Worm (Caenorhabditis elegans) whole organism, L4/young adult: ENCODE data around the gene phy-2.

Experiments used
- W03F9.2 ChIP-seq: fragments of 150-350 bp; optimal IDR thresholded peaks from 2 replicates; lab custom pipeline; 2014; ENCODE audit warnings: missing biosample characterization, missing genetic modification characterization
- dao-5 ChIP-seq: sonication (generic microtip); optimal IDR thresholded peaks from 2 replicates; lab custom pipeline; 2016; ENCODE audit warnings: missing genotype, missing genetic modification characterization, moderate library complexity, missing compliant biosample characterization
- him-1 ChIP-seq: sonication (generic microtip); optimal IDR thresholded peaks from 2 replicates; lab custom pipeline; 2016; ENCODE audit warnings: missing genotype, missing genetic modification reagents, missing genetic modification characterization, missing compliant biosample characterization

phy-2 gene

DNA sequence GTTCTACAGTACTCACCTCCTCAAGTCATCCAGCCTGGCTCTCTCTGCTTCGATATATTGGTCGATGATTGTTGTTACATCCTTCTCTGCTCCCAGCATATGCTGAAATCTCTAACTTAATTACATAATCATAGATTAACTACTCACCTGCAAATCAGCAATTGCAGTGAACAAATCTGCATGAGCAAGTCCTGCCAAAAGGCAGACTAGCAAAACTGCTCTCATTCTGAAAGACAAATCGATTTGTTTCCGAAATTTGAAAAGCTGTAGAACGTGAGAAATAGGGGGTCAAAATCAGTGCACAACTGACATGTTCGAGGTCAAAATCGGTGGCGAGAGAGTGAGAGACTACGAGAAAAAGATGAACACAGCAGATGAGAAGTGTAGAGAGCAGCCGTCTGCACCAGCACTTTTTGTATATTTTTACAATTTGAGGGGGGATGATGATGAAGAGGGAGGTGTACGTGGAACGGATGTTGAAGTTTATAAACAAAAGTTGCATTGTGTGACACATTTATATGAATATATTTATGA is at the start of gene phy-2:
phy-2 (minus strand) TSS at position 226 of the 534 bp plus-strand sequence.
- TF ChIP-seq him-1 (tag; lab: Kevin White, UChicago) = no peak
- no peak for TF ChIP-seq W03F9.2 (tag; lab: Kevin White, UChicago)
- TF ChIP-seq dao-5 (tag; lab: Kevin White, UChicago) = no peak

DNA sequence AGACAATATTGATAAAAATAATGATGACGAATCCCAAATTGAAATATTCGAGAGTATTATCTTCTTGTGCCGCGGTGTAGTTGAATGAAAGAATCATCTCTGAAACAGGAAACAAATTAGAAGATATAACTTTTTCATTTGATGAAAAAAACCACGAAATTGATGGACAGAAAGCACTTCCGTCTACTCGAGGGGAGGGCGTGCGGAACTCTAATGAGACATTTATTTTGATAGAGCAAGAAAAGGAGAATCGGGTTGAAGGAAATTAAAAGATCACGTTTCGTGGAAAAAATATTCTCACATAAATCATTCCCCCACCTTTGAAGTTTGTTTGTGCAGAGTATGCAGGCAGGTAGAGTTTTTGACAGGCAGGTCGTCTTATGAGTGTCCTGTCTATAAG is 45.6 kb upstream of the phy-2 start, which contains the start of gene sre-14:
sre-14 (minus strand) TSS at position 101 of the 400 bp plus-strand sequence.
- TF ChIP-seq him-1 (tag; lab: Kevin White, UChicago) (no peak), W03F9.2 (tag; lab: Kevin White, UChicago) (no peak), dao-5 (tag; lab: Kevin White, UChicago) (no peak)

DNA sequence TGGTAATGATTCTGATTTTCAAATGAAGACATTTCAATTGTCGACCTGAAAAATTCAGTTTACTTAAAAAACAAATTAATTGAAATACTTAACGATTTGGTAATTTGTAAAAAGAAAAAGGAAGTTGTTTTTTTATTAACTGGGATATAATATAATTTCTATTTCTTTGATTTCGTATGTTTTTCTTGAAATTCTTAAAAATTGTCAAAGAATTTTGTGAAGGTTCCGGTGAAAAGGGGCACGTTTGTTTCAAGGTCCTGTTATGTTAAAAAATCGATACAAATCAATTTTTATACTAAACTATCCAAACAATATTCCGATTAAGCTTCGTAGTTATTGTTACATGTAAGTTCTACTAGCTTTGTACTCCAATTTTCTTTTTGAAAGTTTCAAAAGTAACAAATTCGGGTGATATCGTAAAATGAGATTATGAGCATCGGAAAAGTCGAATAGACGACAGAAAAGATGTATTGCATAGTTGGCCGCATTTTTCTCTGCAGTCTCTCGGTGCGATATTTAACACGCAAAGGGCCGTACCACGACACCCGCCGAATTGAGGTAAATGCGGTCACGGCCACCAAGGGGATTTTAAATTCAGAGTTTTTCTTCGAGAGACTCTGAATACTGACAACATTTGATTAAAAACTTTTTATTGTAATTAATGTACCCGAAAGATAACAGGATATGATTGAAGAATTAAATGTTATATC is 43.5 kb upstream of the phy-2 start, which contains the start of gene Y39C12A.9:
Y39C12A.9 (minus strand) TSS at position 51 of the 710 bp plus-strand sequence.
- TF ChIP-seq dao-5 (tag; lab: Kevin White, UChicago) (no peak), him-1 (tag; lab: Kevin White, UChicago) (no peak)

DNA sequence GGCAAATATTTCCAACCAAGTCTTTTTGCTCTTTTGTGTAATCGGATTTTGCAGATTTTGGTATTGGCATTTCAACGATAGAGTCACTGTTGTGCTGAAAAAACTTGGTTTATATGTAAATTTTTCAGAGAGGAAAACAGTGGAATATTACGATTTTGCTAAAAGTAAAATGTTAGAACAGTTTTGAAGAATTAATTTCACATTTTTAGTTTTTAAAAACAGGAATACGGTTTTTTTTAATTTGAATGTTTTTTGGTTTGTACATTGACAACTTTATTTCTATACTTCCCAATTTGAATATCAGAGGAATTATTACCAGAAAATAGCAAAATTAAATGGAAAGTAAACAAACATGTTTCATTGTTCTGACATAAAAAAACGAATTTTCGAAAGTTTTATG is 36.8 kb upstream of the phy-2 start, which contains the start of gene dnj-26:
dnj-26 (minus strand) TSS at position 101 of the 400 bp plus-strand sequence.
- TF ChIP-seq W03F9.2 (tag; lab: Kevin White, UChicago) (no peak), him-1 (tag; lab: Kevin White, UChicago) (no peak), dao-5 (tag; lab: Kevin White, UChicago) (no peak)

DNA sequence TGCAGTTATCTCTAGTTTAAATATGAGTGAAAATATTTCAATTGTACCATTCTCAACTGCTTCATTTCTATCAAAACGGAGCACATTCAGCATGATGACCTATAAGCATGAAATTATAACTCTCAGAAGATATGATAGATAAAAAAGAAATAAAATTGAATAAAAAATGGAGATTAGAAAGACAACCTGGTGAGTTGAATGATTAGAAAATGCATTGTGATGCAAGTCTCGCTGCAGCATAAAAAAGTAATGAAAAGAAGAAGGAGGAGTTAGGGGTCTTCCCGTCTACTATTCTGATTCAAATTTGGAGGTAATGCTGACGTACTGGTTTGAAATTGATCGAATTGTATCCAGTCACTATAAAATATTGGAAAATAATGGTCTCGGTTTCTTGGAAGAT is 28.9 kb upstream of the phy-2 start, which contains the start of gene sre-15:
sre-15 (minus strand) TSS at position 101 of the 400 bp plus-strand sequence.
- TF ChIP-seq him-1 (tag; lab: Kevin White, UChicago) (no peak), dao-5 (tag; lab: Kevin White, UChicago) (no peak), W03F9.2 (tag; lab: Kevin White, UChicago) (no peak)

DNA sequence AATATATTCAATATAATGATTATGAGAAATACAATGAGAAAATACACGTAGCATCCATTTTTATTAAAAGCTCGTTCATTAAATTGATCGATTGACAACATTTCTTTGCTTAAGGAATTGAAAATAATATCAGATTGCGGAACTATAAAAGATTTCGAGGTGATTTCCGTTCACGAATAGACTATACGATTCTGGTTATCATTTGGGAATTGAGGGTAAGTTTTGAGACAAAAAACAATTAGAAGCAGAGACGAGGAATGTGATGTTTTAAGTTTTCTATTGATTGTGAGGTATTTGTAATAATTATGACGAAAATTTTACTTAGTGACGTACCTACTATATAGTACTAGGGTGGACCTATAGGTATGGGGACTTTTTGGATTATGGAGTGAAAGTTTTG is 23.1 kb upstream of the phy-2 start, which contains the start of gene sre-19:
sre-19 (minus strand) TSS at position 101 of the 400 bp plus-strand sequence.
- TF ChIP-seq W03F9.2 (tag; lab: Kevin White, UChicago) (no peak), dao-5 (tag; lab: Kevin White, UChicago) (no peak), him-1 (tag; lab: Kevin White, UChicago) (no peak)

DNA sequence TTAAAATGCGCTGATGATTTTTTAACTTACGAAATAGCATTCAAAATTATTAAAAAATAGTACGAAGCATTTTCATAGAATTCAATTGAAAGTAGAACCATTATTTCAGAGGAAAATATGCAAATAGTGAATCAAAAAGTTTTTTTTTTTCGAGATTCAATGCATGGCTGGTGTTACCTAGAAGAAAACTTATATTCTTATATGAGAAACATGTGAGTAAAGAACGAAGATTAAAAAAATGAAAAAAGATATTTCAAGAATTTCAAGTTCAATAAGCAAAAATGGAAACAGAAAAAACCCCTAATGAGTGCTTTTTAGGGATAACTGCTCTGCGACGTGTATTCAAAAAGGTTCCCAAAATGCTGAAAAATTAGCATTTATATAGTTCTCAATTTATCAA is 20.2 kb upstream of the phy-2 start, which contains the start of gene sre-16:
sre-16 (minus strand) TSS at position 101 of the 400 bp plus-strand sequence.
- TF ChIP-seq W03F9.2 (tag; lab: Kevin White, UChicago) = no peak
- no peak for TF ChIP-seq dao-5 (tag; lab: Kevin White, UChicago)
- TF ChIP-seq him-1 (tag; lab: Kevin White, UChicago) = no peak

DNA sequence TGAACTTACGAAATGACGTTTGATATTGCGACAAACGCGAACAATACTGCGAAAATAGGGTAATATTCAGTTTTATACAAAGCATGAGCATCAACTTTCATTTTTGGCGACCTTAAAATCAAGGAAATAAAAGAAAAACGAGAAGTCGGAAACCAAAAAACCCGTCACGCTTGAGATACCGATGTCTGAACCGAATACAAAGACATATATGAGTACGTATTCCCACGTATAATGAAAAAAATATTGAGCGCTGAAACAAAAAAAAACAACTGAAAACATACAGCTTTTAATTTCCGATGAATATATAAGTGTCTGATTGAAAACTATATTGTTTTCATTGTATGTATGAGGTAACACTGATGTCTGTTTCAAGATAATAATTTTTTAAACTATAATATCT is 13.9 kb upstream of the phy-2 start, which contains the start of gene sre-18:
sre-18 (minus strand) TSS at position 101 of the 400 bp plus-strand sequence.
- TF ChIP-seq him-1 (tag; lab: Kevin White, UChicago) (no peak), dao-5 (tag; lab: Kevin White, UChicago) (no peak), W03F9.2 (tag; lab: Kevin White, UChicago) (no peak)

DNA sequence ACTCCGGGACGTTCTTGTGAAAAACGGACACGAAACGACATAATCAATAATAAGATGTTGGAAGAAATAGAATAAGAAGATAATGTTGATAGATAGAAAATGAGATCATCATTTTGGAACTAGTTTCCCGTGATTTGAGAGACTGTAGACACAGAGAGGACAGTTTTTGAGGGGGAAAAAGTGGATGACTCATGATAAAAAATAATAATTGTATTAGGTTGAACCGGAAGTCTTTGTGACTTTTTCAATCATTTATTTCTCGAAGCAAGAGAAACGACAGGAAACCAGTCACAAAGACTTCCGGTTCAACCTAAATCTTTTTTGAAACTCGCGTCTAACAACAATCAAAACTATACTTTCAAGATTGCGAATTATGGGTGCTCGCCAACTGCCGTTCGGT is 11.2 kb upstream of the phy-2 start, which contains the start of gene mlt-3:
mlt-3 (minus strand) TSS at position 101 of the 400 bp plus-strand sequence.
- no peak for TF ChIP-seq W03F9.2 (tag; lab: Kevin White, UChicago)
- no peak for TF ChIP-seq dao-5 (tag; lab: Kevin White, UChicago)
- no peak for TF ChIP-seq him-1 (tag; lab: Kevin White, UChicago)

DNA sequence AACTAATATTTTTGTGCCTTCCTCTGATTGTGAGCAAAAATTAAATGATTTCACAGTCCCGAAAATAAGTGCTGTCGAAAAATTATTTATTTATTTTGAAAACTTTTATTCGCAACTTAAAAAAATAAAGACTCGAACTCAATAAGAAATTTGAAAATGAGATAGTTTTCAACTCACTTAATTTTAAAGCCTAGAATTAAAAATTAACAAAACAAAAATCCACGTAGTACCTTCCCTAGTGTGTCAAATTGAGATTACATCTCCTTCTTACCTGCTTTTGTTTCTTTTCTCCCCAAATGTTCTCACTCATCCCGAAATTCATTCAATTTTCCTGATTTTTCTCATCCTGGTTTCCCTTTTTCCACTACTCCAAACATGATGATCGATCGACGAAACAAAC is 3.5 kb upstream of the phy-2 start, which contains the start of gene F35G2.5:
F35G2.5 (plus strand) TSS at position 301 of the 400 bp plus-strand sequence.
- TF ChIP-seq W03F9.2 (tag; lab: Kevin White, UChicago) (no peak), him-1 (tag; lab: Kevin White, UChicago) (no peak)

DNA sequence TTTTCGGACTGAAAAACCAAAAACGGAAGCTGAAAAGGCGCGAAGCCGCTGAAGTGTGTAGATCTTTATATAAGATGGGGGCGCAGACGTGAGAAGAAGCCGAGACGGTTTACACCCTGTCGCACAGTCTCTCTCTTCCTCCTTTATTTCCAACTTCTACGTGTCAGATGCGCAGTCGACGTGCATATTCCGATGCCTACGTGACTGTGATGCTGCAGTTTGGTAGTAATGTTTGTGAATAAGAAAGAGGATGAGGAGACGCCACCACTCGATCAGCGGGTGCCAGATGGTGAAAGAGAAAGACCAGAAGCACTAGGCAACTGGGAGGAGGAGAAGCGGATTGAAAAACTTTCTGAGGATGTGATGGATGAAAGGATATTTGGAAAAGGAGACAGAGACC is 2.5 kb upstream of the phy-2 start:
- TF ChIP-seq W03F9.2 (tag; lab: Kevin White, UChicago) = no peak
- no peak for TF ChIP-seq dao-5 (tag; lab: Kevin White, UChicago)
- TF ChIP-seq him-1 (tag; lab: Kevin White, UChicago) = no peak

DNA sequence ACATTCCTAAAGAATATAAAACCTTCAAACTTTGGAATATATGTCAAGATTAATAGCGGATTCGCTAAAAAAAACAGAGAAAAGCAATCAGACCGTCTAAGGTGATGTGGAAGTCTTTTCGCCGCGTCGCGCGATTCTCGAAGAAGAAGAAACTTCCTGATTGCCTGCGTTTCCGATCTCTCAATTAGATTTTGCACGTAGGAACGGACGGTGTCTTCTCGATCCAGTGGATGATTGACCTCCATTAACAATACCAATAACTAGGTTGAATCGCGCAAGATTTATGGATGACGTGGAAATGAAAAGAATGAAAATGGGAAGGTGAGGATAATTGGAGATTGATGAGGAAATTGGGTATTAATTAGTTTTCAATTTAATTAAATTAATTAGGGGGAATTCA is 1.4 kb upstream of the phy-2 start:
- no peak for TF ChIP-seq him-1 (tag; lab: Kevin White, UChicago)
- no peak for TF ChIP-seq W03F9.2 (tag; lab: Kevin White, UChicago)
- no peak for TF ChIP-seq dao-5 (tag; lab: Kevin White, UChicago)

DNA sequence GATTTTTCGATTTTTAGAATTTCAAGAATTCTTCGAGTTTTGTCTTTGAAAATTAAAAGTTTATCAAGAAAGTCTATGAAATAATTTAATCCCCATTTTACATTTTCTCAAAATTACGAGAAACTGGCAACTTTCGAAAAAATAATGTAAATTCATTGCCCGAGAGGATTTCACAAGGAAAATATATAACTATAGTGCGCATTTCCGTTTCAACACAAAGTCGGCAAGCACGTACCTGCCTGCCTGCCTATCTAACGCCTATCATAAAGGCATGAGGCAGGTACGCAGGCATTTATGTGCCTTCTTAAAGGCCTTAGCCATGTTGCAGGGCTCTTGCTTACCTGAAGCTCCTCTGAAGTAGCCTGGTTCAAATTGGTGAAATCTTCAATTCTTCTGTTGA is 3.0 kb downstream of the phy-2 start:
- no peak for TF ChIP-seq W03F9.2 (tag; lab: Kevin White, UChicago)
- TF ChIP-seq dao-5 (tag; lab: Kevin White, UChicago) = no peak
- no peak for TF ChIP-seq him-1 (tag; lab: Kevin White, UChicago)
